Worm (Caenorhabditis elegans): Measurements from ENCODE around the gene glb-15.
A peak's percentile ranks its signal among the peaks of the same experiment; 100 is the strongest.

ce11 chrV:11647821-11648220 lies 29.7 kb upstream of the glb-15 start:
- TF ChIP-seq ztf-4 (tag; optimal IDR thresholded peaks at IDR 0.05) (no peak), aly-2 (tag; optimal IDR thresholded peaks at IDR 0.05) (no peak), ceh-16 (tag; optimal IDR thresholded peaks at IDR 0.05) (no peak), F13H6.1 (tag; optimal IDR thresholded peaks at IDR 0.05) (no peak), unc-62 (GFP tag; optimal IDR thresholded peaks at IDR 0.05) (no peak), gmeb-1 (tag; optimal IDR thresholded peaks at IDR 0.05) (no peak), mbf-1 (tag; optimal IDR thresholded peaks at IDR 0.05) (no peak), nhr-12 (tag; optimal IDR thresholded peaks at IDR 0.05) (no peak), fos-1 (tag; optimal IDR thresholded peaks at IDR 0.05) (peak; percentile 19), R02D3.7 (tag; optimal IDR thresholded peaks at IDR 0.05) (no peak)
